Worm (Caenorhabditis elegans): ENCODE data around the gene rps-24.
A peak's percentile ranks its signal among the peaks of the same experiment; 100 is the strongest.

The rps-24 gene

DNA sequence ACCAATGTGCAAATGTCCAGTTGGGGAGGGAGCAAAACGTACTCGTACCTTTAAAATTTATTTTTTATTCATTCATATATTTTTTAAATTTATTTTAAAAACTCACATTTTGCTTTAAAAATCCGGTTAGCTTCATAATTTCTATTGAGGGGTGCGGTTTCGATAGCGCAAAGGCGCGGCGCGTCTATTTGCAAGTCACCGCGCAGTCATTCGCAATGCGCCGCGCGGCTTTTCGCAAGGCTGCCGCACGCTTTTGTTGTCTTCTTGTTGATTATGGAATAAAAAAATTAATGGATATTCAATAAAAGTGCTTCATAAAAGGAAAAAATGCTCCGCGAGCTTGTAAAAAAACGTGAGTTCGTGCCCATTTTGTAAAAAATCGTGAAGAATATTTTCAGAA lies 4.6 kb downstream of the rps-24 start, which contains the start of the genes ears-2 and uncp-18 (continued):
- TF ChIP-seq dpl-1 (GFP tag; optimal IDR thresholded peaks at IDR 0.05), result peak; percentile 66 to 73 (median 71)
- peak; percentile 5 for TF ChIP-seq ama-1 (optimal IDR thresholded peaks at IDR 0.05)
- peak; percentile 80 to 81 for TF ChIP-seq efl-1 (optimal IDR thresholded peaks at IDR 0.05)
- peak; percentile 69 to 98 for TF ChIP-seq efl-1 (GFP tag; optimal IDR thresholded peaks at IDR 0.05 in 1 of 2)
- peak; percentile 87 for TF ChIP-seq mep-1 (tag; optimal IDR thresholded peaks at IDR 0.05)
- TF ChIP-seq ces-1 (GFP tag; optimal IDR thresholded peaks at IDR 0.05), result no peak
- TF ChIP-seq isw-1 (GFP tag; IDR thresholded peaks at IDR 0.05), result peak; percentile 80
- no peak for TF ChIP-seq tlp-1 (tag; optimal IDR thresholded peaks at IDR 0.05)
- TF ChIP-seq lin-15B (tag; optimal IDR thresholded peaks at IDR 0.05), result peak; percentile 63
- TF ChIP-seq C04F5.9 (tag; optimal IDR thresholded peaks at IDR 0.05), result peak; percentile 73
- TF ChIP-seq sox-4 (tag; optimal IDR thresholded peaks at IDR 0.05), result peak; percentile 90
- peak; percentile 88 for TF ChIP-seq lin-14 (GFP tag; optimal IDR thresholded peaks at IDR 0.05)
- no peak for TF ChIP-seq aha-1 (tag; optimal IDR thresholded peaks at IDR 0.05)
- TF ChIP-seq nhr-71 (tag; optimal IDR thresholded peaks at IDR 0.05), result peak; percentile 95
- TF ChIP-seq jun-1 (tag; optimal IDR thresholded peaks at IDR 0.05), result peak; percentile 67
- TF ChIP-seq nhr-20 (tag; optimal IDR thresholded peaks at IDR 0.05), result peak; percentile 92
- TF ChIP-seq skn-1 (tag; optimal IDR thresholded peaks at IDR 0.05), result peak; percentile 95
- TF ChIP-seq nhr-85 (tag), result peak; percentile 92
- no peak for TF ChIP-seq unc-62 (GFP tag; optimal IDR thresholded peaks at IDR 0.05)
- peak; percentile 93 for TF ChIP-seq dsc-1 (tag; optimal IDR thresholded peaks at IDR 0.05)
- peak; percentile 95 for TF ChIP-seq swsn-7 (tag; optimal IDR thresholded peaks at IDR 0.05)
- TF ChIP-seq lsy-2 (tag; optimal IDR thresholded peaks at IDR 0.05), result peak; percentile 94
- no peak for TF ChIP-seq ceh-63 (GFP tag; optimal IDR thresholded peaks at IDR 0.05)
- peak; percentile 97 for TF ChIP-seq unc-130 (tag; optimal IDR thresholded peaks at IDR 0.05)
- no peak for TF ChIP-seq C34B4.2 (tag; optimal IDR thresholded peaks at IDR 0.05)
- TF ChIP-seq nhr-12 (tag; optimal IDR thresholded peaks at IDR 0.05), result no peak
- TF ChIP-seq snpc-4 (tag; optimal IDR thresholded peaks at IDR 0.05), result peak; percentile 83
- TF ChIP-seq irx-1 (tag; optimal IDR thresholded peaks at IDR 0.05), result peak; percentile 73
- TF ChIP-seq hlh-4 (tag; optimal IDR thresholded peaks at IDR 0.05), result peak; percentile 32
- peak; percentile 83 for TF ChIP-seq lin-13 (GFP tag; optimal IDR thresholded peaks at IDR 0.05)
- TF ChIP-seq nhr-237 (tag; optimal IDR thresholded peaks at IDR 0.05), result peak; percentile 41
- TF ChIP-seq egl-13 (tag; optimal IDR thresholded peaks at IDR 0.05), result peak; percentile 84
- peak; percentile 94 for TF ChIP-seq snu-23 (GFP tag; optimal IDR thresholded peaks at IDR 0.05)
- no peak for TF ChIP-seq zag-1 (tag; optimal IDR thresholded peaks at IDR 0.05)
- TF ChIP-seq grh-1 (GFP tag; IDR thresholded peaks at IDR 0.05), result peak; percentile 79
- TF ChIP-seq nhr-19 (GFP tag; conservative IDR thresholded peaks at IDR 0.05), result peak; percentile 90
- TF ChIP-seq tbx-2 (tag; optimal IDR thresholded peaks at IDR 0.05), result peak; percentile 93
- no peak for TF ChIP-seq nhr-77 (tag; optimal IDR thresholded peaks at IDR 0.05)
- TF ChIP-seq ceh-90 (tag; optimal IDR thresholded peaks at IDR 0.05), result peak; percentile 49
- peak; percentile 67 for TF ChIP-seq F16B12.6 (tag; optimal IDR thresholded peaks at IDR 0.05)
- peak; percentile 92 for TF ChIP-seq ztf-4 (tag; optimal IDR thresholded peaks at IDR 0.05)
- peak; percentile 65 for TF ChIP-seq ceh-88 (GFP tag; IDR thresholded peaks at IDR 0.05)
- peak; percentile 26; the same call in 1 of the 2 replicates for TF ChIP-seq unc-98 (GFP tag; IDR thresholded peaks at IDR 0.05)
- no peak for TF ChIP-seq hlh-17 (GFP tag; optimal IDR thresholded peaks at IDR 0.05; ENCODE audit: borderline replicate concordance)
- TF ChIP-seq fos-1 (tag; optimal IDR thresholded peaks at IDR 0.05), result peak; percentile 63
- no peak for TF ChIP-seq nhr-76 (tag; optimal IDR thresholded peaks at IDR 0.05)
- peak; percentile 60 for TF ChIP-seq hpl-2 (GFP tag; optimal IDR thresholded peaks at IDR 0.05)
- TF ChIP-seq ets-5 (GFP tag; IDR thresholded peaks at IDR 0.05), result no peak
- peak; percentile 65 for TF ChIP-seq zip-4 (GFP tag; optimal IDR thresholded peaks at IDR 0.05)
- TF ChIP-seq unc-30 (tag; optimal IDR thresholded peaks at IDR 0.05), result no peak
- TF ChIP-seq nhr-47 (tag; optimal IDR thresholded peaks at IDR 0.05), result peak; percentile 93
- peak; percentile 97 for TF ChIP-seq rnt-1 (tag; optimal IDR thresholded peaks at IDR 0.05)
- TF ChIP-seq sup-37 (GFP tag; optimal IDR thresholded peaks at IDR 0.05), result peak; percentile 70
- TF ChIP-seq sptf-1 (tag; optimal IDR thresholded peaks at IDR 0.05), result no peak
- no peak for TF ChIP-seq nhr-84 (tag; optimal IDR thresholded peaks at IDR 0.05)
